Worm (Caenorhabditis elegans): ENCODE results near the gene evl-14.

DNA sequence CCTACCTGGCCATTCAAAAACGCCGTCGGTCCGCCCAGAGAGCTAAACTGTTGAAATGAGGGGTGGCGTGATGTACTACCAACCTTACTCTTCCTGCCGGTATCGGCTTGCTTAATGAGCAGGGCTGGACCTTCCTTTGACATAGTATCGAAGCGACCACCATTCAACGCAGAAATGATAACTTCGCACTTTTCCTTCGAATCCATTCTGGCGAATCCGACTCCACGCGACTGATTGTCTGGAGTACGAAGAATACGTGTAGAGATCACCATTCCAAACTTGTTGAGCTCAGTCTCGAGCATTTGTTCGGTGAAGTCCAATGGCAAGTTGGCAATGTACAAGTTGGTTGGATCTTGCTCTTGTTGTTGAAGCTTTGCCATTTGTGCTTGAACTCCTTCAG is 34.7 kb downstream of the evl-14 start:
- TF ChIP-seq lin-11 (tag; optimal IDR thresholded peaks at IDR 0.05) (no peak), egl-27 (tag; optimal IDR thresholded peaks at IDR 0.05) (no peak), ama-1 (optimal IDR thresholded peaks at IDR 0.05) (no peak), nhr-23 (tag; optimal IDR thresholded peaks at IDR 0.05) (no peak), unc-62 (GFP tag; optimal IDR thresholded peaks at IDR 0.05) (no peak), nhr-237 (tag; optimal IDR thresholded peaks at IDR 0.05) (no peak), ceh-16 (tag; optimal IDR thresholded peaks at IDR 0.05) (no peak)

All from whole organism, L2 larva.